Worm (Caenorhabditis elegans) whole organism, L1 larva: ENCODE measurements around the gene npp-15.

Source experiments
- C04F5.9 ChIP-seq: sonication (generic microtip); optimal IDR thresholded peaks from 2 replicates; lab custom pipeline; 2016; ENCODE audit warnings: missing genetic modification characterization, missing compliant biosample characterization
- C16A3.4 ChIP-seq: fragments of 150-350 bp; optimal IDR thresholded peaks from 2 replicates; lab custom pipeline; 2014; ENCODE audit warnings: missing biosample characterization, missing genetic modification characterization
- C34B4.2 ChIP-seq: sonication (generic microtip); optimal IDR thresholded peaks from 2 replicates; lab custom pipeline; 2017; ENCODE audit warnings: mild to moderate bottlenecking, missing genetic modification characterization, missing compliant biosample characterization
- F16B12.6 ChIP-seq: fragments of 150-350 bp; optimal IDR thresholded peaks from 2 replicates; lab custom pipeline; 2014; ENCODE audit warnings: missing biosample characterization, missing genetic modification characterization
- Y116A8C.19 ChIP-seq: sonication (generic microtip); optimal IDR thresholded peaks from 2 replicates; lab custom pipeline; 2016; ENCODE audit warnings: missing compliant biosample characterization, missing genetic modification characterization, borderline replicate concordance
- aly-2 ChIP-seq: fragments of 150-350 bp; optimal IDR thresholded peaks from 2 replicates; lab custom pipeline; 2014; ENCODE audit warnings: missing biosample characterization, missing genetic modification characterization
- ceh-63 ChIP-seq: fragments of 200-800 bp; sonication (Bioruptor generic); optimal IDR thresholded peaks from 2 replicates; lab custom pipeline; 2018; ENCODE audit warnings: mild to moderate bottlenecking, missing genetic modification characterization, missing compliant biosample characterization
- ceh-88 ChIP-seq: fragments of 200-800 bp; sonication (Bioruptor generic); IDR thresholded peaks from 2 replicates; pipeline ENCODE4 v1.3.6; 2022; ENCODE audit warnings: missing genetic modification characterization, missing compliant biosample characterization
- ceh-90 ChIP-seq: sonication (generic microtip); optimal IDR thresholded peaks from 2 replicates; lab custom pipeline; 2016; ENCODE audit warnings: missing genetic modification characterization, missing compliant biosample characterization
- efl-3 ChIP-seq: fragments of 200-800 bp; sonication (Bioruptor generic); optimal IDR thresholded peaks from 2 replicates; lab custom pipeline; 2018; ENCODE audit warnings: mild to moderate bottlenecking, missing genetic modification characterization, missing compliant biosample characterization
- elt-2 ChIP-seq: sonication (generic microtip); optimal IDR thresholded peaks from 2 replicates; lab custom pipeline; 2016; ENCODE audit warnings: missing genetic modification characterization, mild to moderate bottlenecking, inconsistent platforms, missing compliant biosample characterization, missing genetic modification reagents
- elt-3 ChIP-seq, 6 experiments: fragments of 150-350 bp in 1 of 6; sonication (generic microtip); optimal IDR thresholded peaks; 2 replicates each; lab custom pipeline; 2017 to 2018; ENCODE audit warnings: missing biosample characterization in 6 of 6, missing genetic modification characterization in 6 of 6, inconsistent platforms in 1 of 6
- ets-5 ChIP-seq: fragments of 200-800 bp; sonication (Bioruptor generic); IDR thresholded peaks from 2 replicates; pipeline ENCODE4 v1.3.6; 2022; ENCODE audit warnings: missing genetic modification characterization, missing compliant biosample characterization
- fkh-10 ChIP-seq: sonication (generic microtip); optimal IDR thresholded peaks from 2 replicates; lab custom pipeline; 2017; ENCODE audit warnings: missing biosample characterization, missing genetic modification reagents, missing genetic modification characterization
- fkh-8 ChIP-seq: sonication (generic microtip); optimal IDR thresholded peaks from 2 replicates; lab custom pipeline; 2016; ENCODE audit warnings: mild to moderate bottlenecking, missing genetic modification characterization, missing compliant biosample characterization
- grh-1 ChIP-seq: fragments of 200-800 bp; sonication (Bioruptor generic); IDR thresholded peaks from 2 replicates; pipeline ENCODE4 v1.3.6; 2022; ENCODE audit warnings: missing genetic modification reagents, missing genetic modification characterization, missing compliant biosample characterization
- hlh-17 ChIP-seq: fragments of 200-800 bp; sonication (Bioruptor generic); optimal IDR thresholded peaks from 2 replicates; lab custom pipeline; 2018; ENCODE audit warnings: missing genetic modification characterization, mild to moderate bottlenecking, missing compliant biosample characterization, moderate library complexity, borderline replicate concordance
- hlh-4 ChIP-seq: sonication (generic microtip); optimal IDR thresholded peaks from 2 replicates; lab custom pipeline; 2016; ENCODE audit warnings: mild to moderate bottlenecking, missing genetic modification characterization, missing compliant biosample characterization
- lin-13 ChIP-seq: fragments of 150-350 bp; optimal IDR thresholded peaks from 2 replicates; lab custom pipeline; 2014; ENCODE audit warnings: missing biosample characterization, missing genetic modification reagents, missing genetic modification characterization
- lin-39 ChIP-seq: fragments of 150-350 bp; optimal IDR thresholded peaks from 2 replicates; lab custom pipeline; 2014; ENCODE audit warnings: missing biosample characterization, missing genetic modification reagents, missing genetic modification characterization
- lir-3 ChIP-seq: sonication (generic microtip); optimal IDR thresholded peaks from 2 replicates; lab custom pipeline; 2016; ENCODE audit warnings: mild to moderate bottlenecking, missing genetic modification characterization, moderate library complexity, missing compliant biosample characterization; ENCODE audit not compliant: poor library complexity
- mep-1 ChIP-seq: fragments of 150-350 bp; optimal IDR thresholded peaks from 2 replicates; lab custom pipeline; 2014; ENCODE audit warnings: missing biosample characterization, missing genetic modification characterization
- nhr-12 ChIP-seq: sonication (generic microtip); optimal IDR thresholded peaks from 2 replicates; lab custom pipeline; 2017; ENCODE audit warnings: missing biosample characterization, missing genetic modification characterization
- nhr-19 ChIP-seq: fragments of 200-800 bp; sonication (Bioruptor generic); conservative IDR thresholded peaks from 2 replicates; pipeline ENCODE4 v1.3.6; 2022; ENCODE audit warnings: missing genetic modification characterization, missing compliant biosample characterization
- nhr-237 ChIP-seq: fragments of 150-350 bp; optimal IDR thresholded peaks from 2 replicates; lab custom pipeline; 2014; ENCODE audit warnings: missing biosample characterization, missing genetic modification characterization
- nhr-28 ChIP-seq: fragments of 150-350 bp; optimal IDR thresholded peaks from 2 replicates; lab custom pipeline; 2014; ENCODE audit warnings: missing biosample characterization, missing genetic modification characterization
- nhr-47 ChIP-seq: sonication (generic microtip); optimal IDR thresholded peaks from 2 replicates; lab custom pipeline; 2016; ENCODE audit warnings: mild to moderate bottlenecking, missing genetic modification characterization, moderate library complexity, missing compliant biosample characterization
- nhr-71 ChIP-seq: sonication (generic microtip); optimal IDR thresholded peaks from 2 replicates; lab custom pipeline; 2016; ENCODE audit warnings: mild to moderate bottlenecking, missing genetic modification characterization, moderate library complexity, missing compliant biosample characterization
- pag-3 ChIP-seq: sonication (generic microtip); optimal IDR thresholded peaks from 2 replicates; lab custom pipeline; 2017; ENCODE audit warnings: missing genetic modification characterization, mild to moderate bottlenecking, missing compliant biosample characterization, antibody characterized with exemption, borderline replicate concordance; ENCODE audit not compliant: insufficient read depth
- pax-3 ChIP-seq: fragments of 200-800 bp; sonication (Bioruptor generic); optimal IDR thresholded peaks from 2 replicates; lab custom pipeline; 2018; ENCODE audit warnings: mild to moderate bottlenecking, missing genetic modification characterization, moderate library complexity, missing compliant biosample characterization
- pqm-1 ChIP-seq: sonication (generic microtip); optimal IDR thresholded peaks from 3 replicates; lab custom pipeline; 2017; ENCODE audit warnings: missing biosample characterization, missing genetic modification characterization
- skn-1 ChIP-seq: fragments of 150-350 bp; optimal IDR thresholded peaks from 2 replicates; lab custom pipeline; 2014; ENCODE audit warnings: missing biosample characterization, missing genetic modification characterization
- sox-4 ChIP-seq: sonication (generic microtip); optimal IDR thresholded peaks from 2 replicates; lab custom pipeline; 2016; ENCODE audit warnings: missing genetic modification characterization, missing compliant biosample characterization
- sptf-1 ChIP-seq: fragments of 150-350 bp; optimal IDR thresholded peaks from 2 replicates; lab custom pipeline; 2014; ENCODE audit warnings: missing biosample characterization, missing genetic modification characterization
- swsn-7 ChIP-seq: sonication (generic microtip); optimal IDR thresholded peaks from 2 replicates; lab custom pipeline; 2016; ENCODE audit warnings: missing genetic modification characterization, missing compliant biosample characterization
- tbx-2 ChIP-seq: sonication (generic microtip); optimal IDR thresholded peaks from 2 replicates; lab custom pipeline; 2016; ENCODE audit warnings: missing genetic modification characterization, missing compliant biosample characterization
- tlp-1 ChIP-seq: fragments of 150-350 bp; optimal IDR thresholded peaks from 2 replicates; lab custom pipeline; 2014; ENCODE audit warnings: missing biosample characterization, missing genetic modification characterization
- unc-30 ChIP-seq: sonication (generic microtip); optimal IDR thresholded peaks from 2 replicates; lab custom pipeline; 2017; ENCODE audit warnings: missing biosample characterization, missing genetic modification characterization
- unc-98 ChIP-seq: fragments of 200-800 bp; sonication (Bioruptor generic); IDR thresholded peaks from 2 replicates; pipeline ENCODE4 v1.3.6; 2022; ENCODE audit warnings: missing genetic modification characterization, missing compliant biosample characterization
- vab-15 ChIP-seq: sonication (generic microtip); optimal IDR thresholded peaks from 2 replicates; lab custom pipeline; 2017; ENCODE audit warnings: missing genotype, mild to moderate bottlenecking, missing genetic modification characterization, missing compliant biosample characterization
- xbp-1 ChIP-seq: sonication (generic microtip); optimal IDR thresholded peaks from 2 replicates; lab custom pipeline; 2016; ENCODE audit warnings: missing genetic modification characterization, missing compliant biosample characterization
- zag-1 ChIP-seq: fragments of 150-350 bp; optimal IDR thresholded peaks from 2 replicates; lab custom pipeline; 2014; ENCODE audit warnings: missing biosample characterization, missing genetic modification characterization
- ztf-11 ChIP-seq, 2 experiments: sonication (generic microtip); optimal IDR thresholded peaks; 2 replicates each; lab custom pipeline; 2016 to 2017; ENCODE audit warnings: missing genetic modification characterization in 2 of 2, missing biosample characterization in 1 of 2, missing compliant biosample characterization in 1 of 2
- ztf-4 ChIP-seq: fragments of 150-350 bp; optimal IDR thresholded peaks from 2 replicates; lab custom pipeline; 2014; ENCODE audit warnings: missing biosample characterization, missing genetic modification characterization

The npp-15 gene

DNA sequence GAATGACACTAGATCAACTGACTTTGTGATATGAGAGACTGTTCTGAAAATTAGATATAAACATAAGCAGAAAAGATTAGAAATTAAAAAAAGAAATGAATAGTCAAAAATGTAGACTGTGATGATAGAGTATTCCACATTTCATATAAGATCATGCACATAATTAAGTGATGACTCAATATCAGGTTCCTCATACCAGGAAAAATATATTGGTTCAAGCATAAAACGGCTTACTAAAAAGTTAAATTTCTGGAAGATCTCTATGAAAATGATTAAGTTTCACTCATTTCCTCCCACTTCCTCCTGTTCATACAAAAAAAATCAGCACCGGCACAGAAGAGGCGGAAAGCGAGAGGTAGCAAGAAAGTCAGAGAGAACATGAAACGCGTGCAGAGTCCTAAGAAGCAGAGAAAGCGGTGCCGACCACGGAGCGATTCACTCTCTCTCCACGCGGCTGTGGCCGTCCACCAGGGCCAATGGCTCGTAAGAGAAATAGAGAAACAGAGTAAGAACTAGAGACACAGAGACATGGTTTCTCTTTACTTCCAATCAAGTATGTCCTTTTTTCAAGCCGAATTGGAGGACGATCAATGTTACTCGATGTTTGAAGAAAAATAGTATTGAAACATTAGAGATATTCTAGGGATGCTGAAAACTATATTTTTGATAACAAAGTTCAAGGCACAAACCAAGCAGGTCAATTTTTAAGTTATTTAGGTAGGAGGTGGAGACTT lies 37.1 kb upstream of the npp-15 start, which contains the start of the genes ZK688.5 and fahd-1 (continued):
- no peak for TF ChIP-seq ceh-63
- peak; percentile 21 for TF ChIP-seq elt-2 (tag; lab: Kevin White, UChicago)
- TF ChIP-seq ceh-90, result no peak
- TF ChIP-seq xbp-1 (tag; lab: Kevin White, UChicago), result peak; percentile 55
- no peak for TF ChIP-seq C04F5.9
- TF ChIP-seq ztf-4 (tag; lab: Kevin White, UChicago), result peak; percentile 34
- no peak for TF ChIP-seq efl-3 (GFP tag; lab: Kevin White, UChicago)
- TF ChIP-seq vab-15 (tag; lab: Kevin White, UChicago), result no peak
- TF ChIP-seq nhr-71 (tag; lab: Kevin White, UChicago), result peak; percentile 83
- no peak for TF ChIP-seq unc-98 (GFP tag; lab: Robert Waterston, UW)
- TF ChIP-seq zag-1 (tag; lab: Kevin White, UChicago), result no peak
- TF ChIP-seq lin-13 (GFP tag; lab: Kevin White, UChicago), result no peak
- TF ChIP-seq skn-1 (tag; lab: Kevin White, UChicago), result peak; percentile 76
- no peak for TF ChIP-seq grh-1
- no peak for TF ChIP-seq Y116A8C.19 (tag; lab: Kevin White, UChicago)
- no peak for TF ChIP-seq pax-3 (tag; lab: Kevin White, UChicago)
- peak; percentile 10 for TF ChIP-seq nhr-237 (tag; lab: Kevin White, UChicago)
- TF ChIP-seq nhr-28 (tag; lab: Kevin White, UChicago), result no peak
- TF ChIP-seq tlp-1, result no peak
- no peak for TF ChIP-seq fkh-10 (GFP tag; lab: Kevin White, UChicago)
- TF ChIP-seq ets-5 (GFP tag; lab: Robert Waterston, UW), result no peak
- no peak for TF ChIP-seq nhr-12 (tag; lab: Kevin White, UChicago)
- TF ChIP-seq hlh-17, result no peak
- no peak for TF ChIP-seq C34B4.2 (tag; lab: Kevin White, UChicago)
- peak; percentile 54 for TF ChIP-seq fkh-8 (tag; lab: Kevin White, UChicago)
- TF ChIP-seq tbx-2 (tag; lab: Kevin White, UChicago), result peak; percentile 62
- TF ChIP-seq ztf-11 (tag; optimal IDR thresholded peaks at IDR 0.05; lab: Kevin White, UChicago), result no peak
- TF ChIP-seq aly-2 (tag; lab: Kevin White, UChicago), result no peak
- no peak for TF ChIP-seq lir-3 (tag; lab: Kevin White, UChicago)
- peak; percentile 60 for TF ChIP-seq C16A3.4 (tag; lab: Kevin White, UChicago)
- peak; percentile 57 for TF ChIP-seq nhr-19 (GFP tag; lab: Robert Waterston, UW)
- peak in 2 of 6 experiments; percentile 41 to 48 for TF ChIP-seq elt-3 (tag; optimal IDR thresholded peaks at IDR 0.05; lab: Kevin White, UChicago)
- TF ChIP-seq nhr-47 (tag; lab: Kevin White, UChicago), result peak; percentile 70
- TF ChIP-seq pqm-1, result no peak
- TF ChIP-seq pag-3 (tag; lab: Kevin White, UChicago), result no peak

DNA sequence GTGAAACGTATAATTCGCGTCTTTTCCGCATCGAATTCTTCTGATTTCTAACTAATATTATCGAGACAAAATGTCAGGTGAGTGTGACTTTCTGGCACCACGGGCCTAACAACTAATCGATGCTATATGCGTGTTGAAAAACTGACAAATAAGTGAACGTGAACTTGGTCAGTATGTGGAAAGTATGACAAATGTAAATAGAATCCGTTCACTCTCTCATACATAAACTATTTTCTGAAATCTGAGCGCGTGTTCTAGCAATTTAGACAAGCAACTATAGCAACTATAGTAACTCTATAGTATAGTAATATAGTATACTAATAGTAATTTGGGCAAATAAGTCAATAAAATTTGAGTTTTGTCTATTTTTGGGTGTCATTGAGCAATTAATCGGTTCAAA lies 36.5 kb upstream of the npp-15 start:
- TF ChIP-seq tbx-2 (tag; lab: Kevin White, UChicago) (no peak), F16B12.6 (tag; lab: Kevin White, UChicago) (no peak), C16A3.4 (tag; lab: Kevin White, UChicago) (no peak), hlh-4 (tag; lab: Kevin White, UChicago) (no peak), unc-30 (no peak), ceh-88 (GFP tag; lab: Robert Waterston, UW) (no peak), sptf-1 (tag; lab: Kevin White, UChicago) (no peak), swsn-7 (tag; lab: Kevin White, UChicago) (no peak), sox-4 (tag; lab: Kevin White, UChicago) (no peak), nhr-47 (tag; lab: Kevin White, UChicago) (no peak), nhr-28 (tag; lab: Kevin White, UChicago) (no peak), ceh-63 (no peak), mep-1 (tag; lab: Kevin White, UChicago) (no peak), lin-39 (tag; lab: Kevin White, UChicago) (no peak)
